Worm (Caenorhabditis elegans): Measurements from ENCODE around the gene Y73B6BL.44.
A peak's percentile ranks its signal among the peaks of the same experiment; 100 is the strongest.

ce11 chrIV:6500843-6501242 is 7.4 kb downstream of the Y73B6BL.44 start:
- no peak for TF ChIP-seq egl-27 (tag; optimal IDR thresholded peaks at IDR 0.05)
- TF ChIP-seq ceh-82 (tag; optimal IDR thresholded peaks at IDR 0.05): no peak
- no peak for TF ChIP-seq unc-62 (GFP tag; optimal IDR thresholded peaks at IDR 0.05)
- no peak for TF ChIP-seq skn-1 (tag; optimal IDR thresholded peaks at IDR 0.05)
- peak; percentile 100 for TF ChIP-seq pha-4 (tag; optimal IDR thresholded peaks at IDR 0.05)
- TF ChIP-seq nhr-28 (tag; optimal IDR thresholded peaks at IDR 0.05): no peak
- TF ChIP-seq elt-3 (tag; optimal IDR thresholded peaks at IDR 0.05): no peak
